Worm (Caenorhabditis elegans) whole organism, late embryonic: ENCODE measurements around the gene npp-24.

Source experiments
- C08G9.2 ChIP-seq: sonication (generic microtip); optimal IDR thresholded peaks from 2 replicates; lab custom pipeline; 2016; ENCODE audit warnings: mild to moderate bottlenecking, missing genetic modification characterization, moderate library complexity, missing compliant biosample characterization
- K09A11.1 ChIP-seq: sonication (generic microtip); optimal IDR thresholded peaks from 2 replicates; lab custom pipeline; 2017; ENCODE audit warnings: antibody characterized with exemption, mild to moderate bottlenecking, missing genetic modification characterization, missing compliant biosample characterization; ENCODE audit not compliant: insufficient read depth
- ama-1 ChIP-seq: fragments of 150-350 bp; optimal IDR thresholded peaks from 2 replicates; lab custom pipeline; 2014
- ceh-19 ChIP-seq: fragments of 200-800 bp; sonication (Bioruptor generic); optimal IDR thresholded peaks from 2 replicates; lab custom pipeline; 2018; ENCODE audit warnings: mild to moderate bottlenecking, missing genetic modification characterization, missing compliant biosample characterization
- ceh-31 ChIP-seq: sonication (generic microtip); optimal IDR thresholded peaks from 2 replicates; lab custom pipeline; 2016; ENCODE audit warnings: missing genetic modification characterization, missing compliant biosample characterization
- gmeb-2 ChIP-seq: sonication (generic microtip); optimal IDR thresholded peaks from 2 replicates; lab custom pipeline; 2016; ENCODE audit warnings: missing genetic modification characterization, inconsistent platforms, missing compliant biosample characterization
- hlh-30 ChIP-seq: sonication (generic microtip); optimal IDR thresholded peaks from 2 replicates; lab custom pipeline; 2017; ENCODE audit warnings: antibody characterized with exemption, missing genetic modification characterization, missing compliant biosample characterization; ENCODE audit not compliant: insufficient read depth
- nfya-1 ChIP-seq: sonication (generic microtip); optimal IDR thresholded peaks from 2 replicates; lab custom pipeline; 2017; ENCODE audit warnings: missing genetic modification characterization, mild to moderate bottlenecking, missing compliant biosample characterization, antibody characterized with exemption, moderate library complexity
- odd-2 ChIP-seq: sonication (generic microtip); optimal IDR thresholded peaks from 2 replicates; lab custom pipeline; 2017; ENCODE audit warnings: antibody characterized with exemption, mild to moderate bottlenecking, missing genetic modification characterization, missing compliant biosample characterization
- pha-2 ChIP-seq: sonication (generic microtip); optimal IDR thresholded peaks from 2 replicates; lab custom pipeline; 2017; ENCODE audit warnings: mild to moderate bottlenecking, missing genetic modification characterization, missing compliant biosample characterization
- ref-2 ChIP-seq: sonication (generic microtip); optimal IDR thresholded peaks from 2 replicates; lab custom pipeline; 2016; ENCODE audit warnings: missing genetic modification characterization, missing compliant biosample characterization
- rnt-1 ChIP-seq: sonication (generic microtip); optimal IDR thresholded peaks from 2 replicates; lab custom pipeline; 2016; ENCODE audit warnings: missing genetic modification characterization, missing compliant biosample characterization

- no peak for TF ChIP-seq nfya-1 (tag; lab: Kevin White, UChicago)
- TF ChIP-seq ceh-31 (tag; lab: Kevin White, UChicago), result no peak
- TF ChIP-seq pha-2, result no peak
- TF ChIP-seq K09A11.1 (tag; lab: Kevin White, UChicago), result no peak
- no peak for TF ChIP-seq rnt-1 (tag; lab: Kevin White, UChicago)
- TF ChIP-seq ref-2 (tag; lab: Kevin White, UChicago), result no peak
- TF ChIP-seq odd-2 (tag; lab: Kevin White, UChicago), result no peak
- no peak for TF ChIP-seq C08G9.2 (tag; lab: Kevin White, UChicago)
- no peak for TF ChIP-seq hlh-30 (tag; lab: Kevin White, UChicago)
- no peak for TF ChIP-seq ama-1
- TF ChIP-seq ceh-19 (GFP tag; lab: Kevin White, UChicago), result no peak
- no peak for TF ChIP-seq gmeb-2
Observed at ce11 chrII:5527841-5528240, 22.2 kb downstream of the npp-24 start, which contains the start of gene ZK177.1.
